Fruit fly (Drosophila melanogaster) whole organism, adult: ENCODE data around the gene CG16998.
A peak's percentile ranks its signal among the peaks of the same experiment; 100 is the strongest.

Source experiments
- CG11617 ChIP-seq: fragments of 200-800 bp; sonication (Bioruptor generic); optimal IDR thresholded peaks from 2 replicates; lab custom pipeline; 2017; ENCODE audit warnings: mild to moderate bottlenecking, missing biosample characterization, missing genetic modification reagents, missing genetic modification characterization
- CG12768 ChIP-seq: fragments of 200-800 bp; sonication (Bioruptor generic); optimal IDR thresholded peaks from 2 replicates; lab custom pipeline; 2017; ENCODE audit warnings: missing biosample characterization, missing genetic modification characterization, mild to moderate bottlenecking, moderate library complexity, missing genetic modification reagents
- CG14711 ChIP-seq: fragments of 200-800 bp; sonication (Bioruptor generic); optimal IDR thresholded peaks from 2 replicates; lab custom pipeline; 2018; ENCODE audit warnings: missing biosample characterization, mild to moderate bottlenecking, missing genetic modification characterization, moderate library complexity
- CG1620 ChIP-seq: fragments of 200-800 bp; sonication (Bioruptor generic); optimal IDR thresholded peaks from 2 replicates; lab custom pipeline; 2016; ENCODE audit warnings: missing biosample characterization, missing genetic modification characterization
- CG33017 ChIP-seq: fragments of 200-800 bp; sonication (Bioruptor generic); optimal IDR thresholded peaks from 2 replicates; lab custom pipeline; 2018; ENCODE audit warnings: missing biosample characterization, mild to moderate bottlenecking, missing genetic modification characterization, moderate library complexity
- CG5204 ChIP-seq: fragments of 200-800 bp; sonication (Bioruptor generic); optimal IDR thresholded peaks from 2 replicates; lab custom pipeline; 2016; ENCODE audit warnings: missing biosample characterization, missing genetic modification characterization
- CG7045 ChIP-seq: fragments of 200-800 bp; sonication (Bioruptor generic); optimal IDR thresholded peaks from 2 replicates; lab custom pipeline; 2017; ENCODE audit warnings: missing biosample characterization, mild to moderate bottlenecking, missing genetic modification characterization
- CG7101 ChIP-seq: fragments of 200-800 bp; sonication (Bioruptor generic); optimal IDR thresholded peaks from 2 replicates; lab custom pipeline; 2018; ENCODE audit warnings: missing biosample characterization, mild to moderate bottlenecking, missing genetic modification characterization, moderate library complexity
- Clk ChIP-seq: fragments of 200-800 bp; sonication (Bioruptor generic); optimal IDR thresholded peaks from 2 replicates; lab custom pipeline; 2017; ENCODE audit warnings: missing biosample characterization, missing genetic modification characterization
- Crg-1 ChIP-seq: fragments of 200-800 bp; sonication (Bioruptor generic); optimal IDR thresholded peaks from 2 replicates; lab custom pipeline; 2016; ENCODE audit warnings: missing biosample characterization, missing genetic modification characterization
- Hr96 ChIP-seq: fragments of 200-800 bp; sonication (Bioruptor generic); optimal IDR thresholded peaks from 2 replicates; lab custom pipeline; 2016; ENCODE audit warnings: missing biosample characterization, missing genetic modification characterization
- Mnt ChIP-seq: fragments of 200-800 bp; sonication (Bioruptor generic); optimal IDR thresholded peaks from 2 replicates; lab custom pipeline; 2016; ENCODE audit warnings: missing biosample characterization, mild to moderate bottlenecking, missing genetic modification characterization
- bab1 ChIP-seq: fragments of 200-800 bp; sonication (Bioruptor generic); optimal IDR thresholded peaks from 3 replicates; lab custom pipeline; 2019; ENCODE audit warnings: missing biosample characterization, mild to moderate bottlenecking, missing genetic modification characterization, moderate library complexity
- cic ChIP-seq: fragments of 200-800 bp; sonication (Bioruptor generic); optimal IDR thresholded peaks from 2 replicates; lab custom pipeline; 2017; ENCODE audit warnings: missing biosample characterization, mild to moderate bottlenecking, missing genetic modification characterization, moderate library complexity
- cnc ChIP-seq, 2 experiments: fragments of >200 bp; optimal IDR thresholded peaks; 2 replicates each; lab custom pipeline; 2017
- kay ChIP-seq: fragments of 200-800 bp; sonication (Bioruptor generic); peaks from one replicate; lab custom pipeline; 2016; ENCODE audit warnings: missing biosample characterization, missing genetic modification characterization, borderline replicate concordance
- ovo ChIP-seq: fragments of 200-800 bp; sonication (Bioruptor generic); optimal IDR thresholded peaks from 2 replicates; lab custom pipeline; 2016; ENCODE audit warnings: missing biosample characterization, missing genetic modification characterization
- pad ChIP-seq: fragments of 200-800 bp; sonication (Bioruptor generic); optimal IDR thresholded peaks from 3 replicates; lab custom pipeline; 2017; ENCODE audit warnings: missing biosample characterization, missing genetic modification characterization, mild to moderate bottlenecking, moderate library complexity, missing genetic modification reagents
- tj ChIP-seq: fragments of 200-800 bp; sonication (Bioruptor generic); optimal IDR thresholded peaks from 3 replicates; lab custom pipeline; 2017; ENCODE audit warnings: missing biosample characterization, mild to moderate bottlenecking, missing genetic modification characterization, moderate library complexity
- toe ChIP-seq: fragments of 200-800 bp; sonication (Bioruptor generic); optimal IDR thresholded peaks from 2 replicates; lab custom pipeline; 2016; ENCODE audit warnings: missing biosample characterization, missing genetic modification characterization

The CG16998 gene

DNA sequence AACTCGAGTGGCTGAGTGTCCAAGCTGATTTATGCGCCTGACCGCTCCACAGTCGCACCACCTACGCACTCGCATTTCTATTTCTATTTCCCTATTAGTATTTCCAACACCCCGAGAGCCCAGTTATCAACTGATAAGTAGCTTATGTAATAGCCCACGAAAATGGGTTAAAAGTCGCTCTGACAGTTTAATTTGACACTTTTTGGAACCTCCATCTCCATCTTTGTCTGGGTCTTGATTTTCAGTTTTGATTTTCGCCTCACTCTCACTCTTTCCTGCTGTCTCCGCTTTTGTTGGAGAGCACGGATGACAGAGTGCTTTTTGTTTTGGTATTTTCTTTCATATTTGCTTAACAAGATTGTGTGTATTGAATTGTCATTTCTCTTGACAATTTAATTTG lies 13.4 kb upstream of the CG16998 start:
- TF ChIP-seq Mnt (no peak), Hr96 (no peak), Crg-1 (GFP tag; lab: Kevin White, UChicago) (no peak), toe (no peak), kay (GFP tag; lab: Kevin White, UChicago) (no peak), CG33017 (tag; lab: Kevin White, UChicago) (no peak), bab1 (GFP tag; lab: Kevin White, UChicago) (no peak), CG11617 (no peak), CG7101 (no peak), cnc (optimal IDR thresholded peaks at IDR 0.05; lab: Kevin White, UChicago) (no peak), CG1620 (GFP tag; lab: Kevin White, UChicago) (no peak), CG7045 (GFP tag; lab: Kevin White, UChicago) (no peak), ovo (GFP tag; lab: Kevin White, UChicago) (no peak), CG14711 (no peak), CG12768 (no peak), pad (no peak), cic (GFP tag; lab: Kevin White, UChicago) (no peak), Clk (GFP tag; lab: Kevin White, UChicago) (no peak), CG5204 (GFP tag; lab: Kevin White, UChicago) (no peak), tj (GFP tag; lab: Kevin White, UChicago) (no peak)

DNA sequence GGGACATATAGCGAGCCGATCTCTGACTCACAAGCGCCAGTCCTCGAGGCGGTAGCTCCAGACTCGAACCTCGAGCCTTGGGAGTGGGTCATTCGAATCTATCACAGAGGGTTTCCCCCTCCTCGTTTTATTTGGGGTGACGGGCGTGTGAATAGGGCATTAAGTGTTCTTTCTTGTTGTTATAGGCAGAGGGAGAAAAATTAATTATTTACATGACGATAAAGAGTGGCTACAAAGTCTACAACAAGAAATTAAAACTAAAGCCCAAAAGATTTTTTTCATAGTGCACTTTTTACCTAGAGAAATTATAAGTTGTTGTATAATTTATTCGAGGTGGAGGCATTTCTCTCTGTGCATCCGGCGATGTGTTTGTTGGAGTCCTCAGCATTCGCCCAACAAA lies 12.8 kb upstream of the CG16998 start:
- TF ChIP-seq kay (GFP tag; lab: Kevin White, UChicago) (no peak), CG1620 (GFP tag; lab: Kevin White, UChicago) (no peak), bab1 (GFP tag; lab: Kevin White, UChicago) (no peak), cnc (optimal IDR thresholded peaks at IDR 0.05; lab: Kevin White, UChicago) (no peak), Hr96 (no peak), toe (no peak), Mnt (no peak), CG11617 (no peak), CG33017 (tag; lab: Kevin White, UChicago) (no peak)

DNA sequence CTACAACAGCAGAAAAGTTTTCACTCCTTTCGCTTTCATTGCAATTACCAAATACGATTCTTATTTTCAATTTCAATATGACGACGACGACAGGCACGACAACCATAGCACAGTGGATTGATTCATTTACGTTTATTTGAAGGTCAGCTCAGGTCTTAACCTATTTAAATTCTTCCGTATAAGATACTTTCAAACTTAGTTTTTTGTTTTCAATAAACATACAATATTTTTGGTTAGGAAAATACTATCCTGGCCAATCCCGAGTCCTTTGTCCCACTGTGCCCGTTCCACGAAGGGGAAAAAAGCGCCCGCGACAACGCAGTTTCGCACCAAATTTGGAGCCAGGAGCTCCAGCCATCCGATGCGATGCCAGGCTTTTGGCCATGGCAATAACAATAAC lies 10.6 kb upstream of the CG16998 start:
- TF ChIP-seq CG33017 (tag; lab: Kevin White, UChicago) (no peak), tj (GFP tag; lab: Kevin White, UChicago) (no peak), CG14711 (no peak), CG11617 (no peak), cic (GFP tag; lab: Kevin White, UChicago) (no peak), ovo (GFP tag; lab: Kevin White, UChicago) (no peak), pad (no peak), CG12768 (no peak), Clk (GFP tag; lab: Kevin White, UChicago) (no peak), Mnt (no peak), Crg-1 (GFP tag; lab: Kevin White, UChicago) (no peak), kay (GFP tag; lab: Kevin White, UChicago) (no peak), CG5204 (GFP tag; lab: Kevin White, UChicago) (no peak), CG7045 (GFP tag; lab: Kevin White, UChicago) (no peak), bab1 (GFP tag; lab: Kevin White, UChicago) (no peak), Hr96 (no peak), CG7101 (no peak)

DNA sequence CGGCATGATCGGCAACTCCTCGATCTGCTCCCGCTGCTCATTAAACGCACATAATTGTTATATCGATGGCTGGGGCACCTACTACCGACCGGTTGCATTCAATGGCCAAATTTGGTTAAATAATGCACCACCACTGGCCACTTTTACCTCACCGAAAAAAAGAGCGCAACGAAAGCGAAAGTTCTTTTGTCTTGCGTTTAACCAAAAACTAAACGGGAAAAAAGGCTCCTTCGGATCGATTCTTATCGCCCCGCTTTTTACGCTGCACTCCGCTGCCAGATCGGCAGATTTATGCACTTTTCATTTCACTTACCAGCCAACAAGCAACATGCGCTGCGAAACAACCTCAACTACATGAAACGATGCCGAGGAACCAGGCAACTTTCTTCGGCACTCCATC lies 5.9 kb upstream of the CG16998 start:
- TF ChIP-seq CG14711 (no peak), CG5204 (GFP tag; lab: Kevin White, UChicago) (no peak), cic (GFP tag; lab: Kevin White, UChicago) (no peak), pad (no peak), Hr96 (no peak), CG33017 (tag; lab: Kevin White, UChicago) (no peak), CG7101 (no peak), Crg-1 (GFP tag; lab: Kevin White, UChicago) (no peak), toe (no peak), cnc (optimal IDR thresholded peaks at IDR 0.05; lab: Kevin White, UChicago) (no peak), ovo (GFP tag; lab: Kevin White, UChicago) (no peak), tj (GFP tag; lab: Kevin White, UChicago) (no peak), CG7045 (GFP tag; lab: Kevin White, UChicago) (no peak), Clk (GFP tag; lab: Kevin White, UChicago) (no peak), kay (GFP tag; lab: Kevin White, UChicago) (no peak), CG12768 (no peak), CG11617 (no peak), bab1 (GFP tag; lab: Kevin White, UChicago) (no peak), Mnt (no peak), CG1620 (GFP tag; lab: Kevin White, UChicago) (no peak)

DNA sequence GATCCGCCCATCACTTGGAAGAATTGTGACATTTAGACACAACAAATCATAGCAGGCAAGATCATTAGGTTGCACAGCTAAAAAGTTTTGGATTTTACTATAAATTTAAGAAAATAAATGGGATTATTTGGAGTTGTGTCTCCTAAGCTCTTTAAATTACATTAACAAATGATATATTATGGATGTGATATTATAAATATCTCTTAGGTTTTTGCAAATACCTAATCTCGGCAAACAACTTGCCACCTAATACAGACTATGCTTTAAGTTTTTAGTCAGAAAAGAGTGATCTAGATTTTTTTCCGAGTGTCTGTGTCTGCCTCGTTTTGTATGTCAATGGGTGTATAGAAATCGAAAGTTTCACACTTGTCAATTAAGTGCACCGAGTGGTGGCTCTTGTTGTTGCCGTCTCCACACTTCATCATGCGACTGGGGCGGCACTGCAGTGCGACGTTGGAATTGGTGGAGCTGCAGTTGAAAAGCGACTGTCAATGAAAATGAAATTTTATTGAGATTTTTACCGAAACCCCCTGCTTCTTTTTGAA lies 5.1 kb upstream of the CG16998 start:
- TF ChIP-seq CG1620 (GFP tag; lab: Kevin White, UChicago) (no peak), kay (GFP tag; lab: Kevin White, UChicago) (peak; percentile 56), Hr96 (no peak), CG7101 (no peak), pad (no peak), cic (GFP tag; lab: Kevin White, UChicago) (no peak), toe (no peak), CG11617 (no peak), CG14711 (no peak)

DNA sequence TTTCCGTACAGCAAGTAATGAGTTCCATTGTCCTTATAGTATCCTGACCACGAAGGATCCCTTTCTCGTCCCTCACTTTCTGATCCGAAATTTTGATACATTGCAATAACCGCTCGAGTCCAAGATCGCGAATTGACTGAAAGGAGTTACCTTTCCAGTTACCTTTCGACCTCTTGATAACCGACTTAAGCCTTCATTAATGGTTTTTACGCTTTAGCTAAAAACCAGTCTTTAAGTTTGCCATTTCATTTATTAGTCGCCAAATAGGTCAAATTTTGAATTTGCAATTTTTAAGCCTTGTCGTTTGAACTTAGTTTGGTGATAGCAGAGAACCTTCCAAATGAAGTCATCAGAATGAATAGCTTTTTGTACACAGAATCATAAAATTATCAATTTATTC lies 2.7 kb upstream of the CG16998 start, which contains the start of gene CG32376:
CG32376 (minus strand) TSS at position 101 of the 400 bp plus-strand sequence.
- TF ChIP-seq CG1620 (GFP tag; lab: Kevin White, UChicago) (no peak), CG5204 (GFP tag; lab: Kevin White, UChicago) (no peak), Mnt (no peak), cnc (optimal IDR thresholded peaks at IDR 0.05; lab: Kevin White, UChicago) (no peak), toe (no peak), CG12768 (no peak), bab1 (GFP tag; lab: Kevin White, UChicago) (no peak), CG33017 (tag; lab: Kevin White, UChicago) (no peak), Hr96 (no peak), Clk (GFP tag; lab: Kevin White, UChicago) (no peak), pad (no peak), tj (GFP tag; lab: Kevin White, UChicago) (no peak), ovo (GFP tag; lab: Kevin White, UChicago) (no peak), kay (GFP tag; lab: Kevin White, UChicago) (no peak), Crg-1 (GFP tag; lab: Kevin White, UChicago) (no peak)
